Worm (Caenorhabditis elegans) whole organism, L2 larva: ENCODE measurements around the gene ttr-39.
A peak's percentile ranks its signal among the peaks of the same experiment; 100 is the strongest.

Experiments
- R02D3.7 ChIP-seq: fragments of 150-350 bp; optimal IDR thresholded peaks from 2 replicates; lab custom pipeline; 2014; ENCODE audit warnings: missing biosample characterization, missing genetic modification characterization
- ZK546.5 ChIP-seq: sonication (generic microtip); optimal IDR thresholded peaks from 2 replicates; lab custom pipeline; 2017; ENCODE audit warnings: missing biosample characterization, missing genetic modification characterization
- dmd-4 ChIP-seq: sonication (generic microtip); optimal IDR thresholded peaks from 2 replicates; lab custom pipeline; 2017; ENCODE audit warnings: missing biosample characterization, missing genetic modification characterization
- lin-39 ChIP-seq: fragments of 150-350 bp; optimal IDR thresholded peaks from 2 replicates; lab custom pipeline; 2014; ENCODE audit warnings: missing biosample characterization, missing genetic modification reagents, missing genetic modification characterization
- lsy-2 ChIP-seq, 2 experiments: fragments of 150-350 bp in 1 of 2; sonication (generic microtip) in 1 of 2; optimal IDR thresholded peaks; 2 replicates each; lab custom pipeline; 2014 to 2017; ENCODE audit warnings: missing biosample characterization in 2 of 2, missing genetic modification characterization in 2 of 2
- mdl-1 ChIP-seq, 2 experiments: fragments of 150-350 bp in 1 of 2; sonication (generic microtip) in 1 of 2; optimal IDR thresholded peaks; 2 replicates each; lab custom pipeline; 2017; ENCODE audit warnings: missing biosample characterization in 2 of 2, missing genetic modification characterization in 2 of 2
- nhr-11 ChIP-seq: fragments of 150-350 bp; optimal IDR thresholded peaks from 2 replicates; lab custom pipeline; 2014; ENCODE audit warnings: missing biosample characterization, missing genetic modification characterization
- nhr-237 ChIP-seq: fragments of 150-350 bp; optimal IDR thresholded peaks from 2 replicates; lab custom pipeline; 2014; ENCODE audit warnings: missing biosample characterization, missing genetic modification characterization
- nhr-6 ChIP-seq: fragments of 150-350 bp; optimal IDR thresholded peaks from 2 replicates; lab custom pipeline; 2014; ENCODE audit warnings: missing biosample characterization, missing genetic modification characterization
- nhr-77 ChIP-seq: fragments of 150-350 bp; optimal IDR thresholded peaks from 2 replicates; lab custom pipeline; 2014; ENCODE audit warnings: missing biosample characterization, missing genetic modification characterization
- skn-1 ChIP-seq: sonication (generic microtip); optimal IDR thresholded peaks from 2 replicates; lab custom pipeline; 2017; ENCODE audit warnings: missing biosample characterization, missing genetic modification characterization
- unc-55 ChIP-seq: fragments of 150-350 bp; sonication (generic microtip); optimal IDR thresholded peaks from 3 replicates; lab custom pipeline; 2014; ENCODE audit warnings: missing biosample characterization, missing genetic modification reagents, missing genetic modification characterization
- ztf-11 ChIP-seq: sonication (generic microtip); optimal IDR thresholded peaks from 2 replicates; lab custom pipeline; 2017; ENCODE audit warnings: missing biosample characterization, missing genetic modification characterization

- TF ChIP-seq mdl-1 (tag; optimal IDR thresholded peaks at IDR 0.05; lab: Kevin White, UChicago) = no peak
- TF ChIP-seq dmd-4 (tag; lab: Kevin White, UChicago) = no peak
- TF ChIP-seq nhr-77 (tag; lab: Kevin White, UChicago) = peak; percentile 5
- no peak for TF ChIP-seq R02D3.7 (tag; lab: Kevin White, UChicago)
- TF ChIP-seq unc-55 = no peak
- TF ChIP-seq nhr-237 (tag; lab: Kevin White, UChicago) = no peak
- no peak for TF ChIP-seq nhr-11 (tag; lab: Kevin White, UChicago)
- TF ChIP-seq nhr-6 (tag; lab: Kevin White, UChicago) = no peak
- no peak for TF ChIP-seq skn-1 (tag; lab: Kevin White, UChicago)
- TF ChIP-seq lsy-2 (tag; optimal IDR thresholded peaks at IDR 0.05; lab: Kevin White, UChicago) = peak in 1 of 2 experiments; percentile 85
- no peak for TF ChIP-seq ZK546.5
- TF ChIP-seq ztf-11 (tag; lab: Kevin White, UChicago) = no peak
- no peak for TF ChIP-seq lin-39
Observed at ce11 chrIV:10085401-10086187, 4.1 kb downstream of the ttr-39 start, which contains the start of the genes col-2 and ndc-80.
